Fruit fly (Drosophila melanogaster): ENCODE results near the gene CG15296.

The CG15296 gene

dm6 chrX:10535029-10535428, 31.4 kb downstream of the CG15296 start:
- TF ChIP-seq ey (GFP tag; optimal IDR thresholded peaks at IDR 0.05): no peak
- no peak for TF ChIP-seq Sp1 (GFP tag; optimal IDR thresholded peaks at IDR 0.05)
- no peak for TF ChIP-seq pan (optimal IDR thresholded peaks at IDR 0.05)
- TF ChIP-seq sv (GFP tag; optimal IDR thresholded peaks at IDR 0.05): no peak
- TF ChIP-seq dmrt93B (GFP tag; optimal IDR thresholded peaks at IDR 0.05): no peak

DNA sequence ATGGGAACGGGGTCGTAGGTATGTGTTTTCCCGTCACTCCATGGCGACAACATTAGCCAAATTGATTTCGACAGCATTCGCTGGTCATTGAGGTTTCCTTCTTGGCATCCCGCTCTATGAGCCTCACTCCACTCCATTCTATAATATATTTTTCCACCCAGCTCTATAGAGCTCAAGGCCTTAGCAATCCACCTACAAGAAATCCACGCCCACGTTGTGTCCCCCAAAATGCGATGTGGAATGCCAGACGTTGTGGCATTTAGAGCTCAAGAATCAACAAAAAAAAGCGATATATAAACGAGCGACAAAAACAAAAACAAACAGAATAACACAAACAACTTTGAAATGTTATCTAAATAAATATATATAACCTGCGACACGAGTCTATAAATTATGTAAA, 31.9 kb downstream of the CG15296 start:
- TF ChIP-seq Abd-B (GFP tag; optimal IDR thresholded peaks at IDR 0.05) (no peak), HLH106 (tag; optimal IDR thresholded peaks at IDR 0.05) (no peak), Dfd (GFP tag; optimal IDR thresholded peaks at IDR 0.05) (no peak), rgr (GFP tag; optimal IDR thresholded peaks at IDR 0.05) (no peak), psq (GFP tag; optimal IDR thresholded peaks at IDR 0.05) (no peak), Jra (GFP tag; optimal IDR thresholded peaks at IDR 0.05) (no peak), foxo (GFP tag; optimal IDR thresholded peaks at IDR 0.05) (no peak), Hr83 (GFP tag; optimal IDR thresholded peaks at IDR 0.05; ENCODE audit: poor library complexity, severe bottlenecking) (no peak), dl (GFP tag; optimal IDR thresholded peaks at IDR 0.05; ENCODE audit: insufficient read depth in 1 of 2, partially characterized antibody in 2 of 2) (no peak), br (GFP tag; optimal IDR thresholded peaks at IDR 0.05) (no peak), brk (GFP tag; optimal IDR thresholded peaks at IDR 0.05) (no peak), dsf (GFP tag; optimal IDR thresholded peaks at IDR 0.05; ENCODE audit: borderline replicate concordance) (no peak), sage (GFP tag; optimal IDR thresholded peaks at IDR 0.05) (no peak), jim (GFP tag; optimal IDR thresholded peaks at IDR 0.05) (no peak), sv (GFP tag; optimal IDR thresholded peaks at IDR 0.05) (no peak), Myc (optimal IDR thresholded peaks at IDR 0.05) (no peak), lola (GFP tag; optimal IDR thresholded peaks at IDR 0.05) (no peak), Sp1 (GFP tag; optimal IDR thresholded peaks at IDR 0.05) (no peak), N (GFP tag; optimal IDR thresholded peaks at IDR 0.05) (no peak), h (GFP tag; optimal IDR thresholded peaks at IDR 0.05) (no peak)

DNA sequence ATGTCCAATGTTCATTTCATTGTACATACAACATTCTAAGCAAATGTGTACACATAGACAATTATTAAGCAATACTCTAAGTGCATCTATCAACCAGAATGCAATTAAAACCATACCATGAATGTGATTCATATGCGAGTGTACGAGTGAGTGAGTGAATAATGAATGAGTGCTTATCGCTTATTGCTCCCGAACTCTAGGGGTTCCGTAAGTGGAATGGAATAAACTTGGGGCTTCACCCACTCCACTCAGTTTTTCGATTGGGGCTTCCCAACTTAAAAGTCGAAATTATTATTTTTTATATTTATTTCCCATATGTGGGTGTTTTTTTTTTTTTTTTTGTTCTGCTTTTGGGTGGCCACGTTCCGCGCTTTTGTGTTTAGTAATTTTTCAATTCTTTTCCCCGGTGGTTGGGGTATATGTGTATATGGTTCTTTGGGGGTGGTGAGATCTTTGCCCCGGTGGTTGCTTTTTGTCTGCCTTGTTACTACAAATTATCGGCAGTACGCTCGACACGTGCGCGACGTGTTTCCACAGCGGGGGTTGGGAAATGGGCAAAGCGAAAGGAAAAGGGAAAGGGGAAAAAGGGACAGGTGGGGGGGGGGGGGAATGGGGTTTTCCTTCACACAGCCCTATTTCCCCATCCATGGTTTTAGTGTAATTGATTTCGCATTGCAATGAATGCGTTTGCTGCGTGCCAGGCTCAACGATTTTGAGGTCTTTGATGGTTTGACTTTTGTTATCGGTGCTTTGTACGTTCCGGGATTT, 32.7 kb downstream of the CG15296 start:
- TF ChIP-seq Rel (GFP tag; optimal IDR thresholded peaks at IDR 0.05) (no peak), Rel (tag; optimal IDR thresholded peaks at IDR 0.05) (peak; percentile 96), sage (GFP tag; optimal IDR thresholded peaks at IDR 0.05) (no peak)

Measured in whole organism, wandering third instar larva.